Worm (Caenorhabditis elegans) whole organism, L4 larva: ENCODE measurements around the gene bath-29.

Experiments
- mes-2 ChIP-seq: sonication (generic microtip); optimal IDR thresholded peaks from 2 replicates; lab custom pipeline; 2016; ENCODE audit warnings: missing genotype, mild to moderate bottlenecking, missing genetic modification characterization, missing compliant biosample characterization; ENCODE audit not compliant: poor library complexity, severe bottlenecking
- nhr-41 ChIP-seq: fragments of 200-800 bp; sonication (Bioruptor generic); IDR thresholded peaks from 2 replicates; pipeline ENCODE4 v1.3.6; 2022; ENCODE audit warnings: missing genetic modification reagents, missing genetic modification characterization, missing compliant biosample characterization
- nhr-6 ChIP-seq: fragments of 150-350 bp; optimal IDR thresholded peaks from 2 replicates; lab custom pipeline; 2014; ENCODE audit warnings: missing biosample characterization, missing genetic modification characterization
- nhr-76 ChIP-seq: fragments of 150-350 bp; optimal IDR thresholded peaks from 2 replicates; lab custom pipeline; 2014; ENCODE audit warnings: missing biosample characterization, missing genetic modification characterization
- set-16 ChIP-seq: fragments of 200-800 bp; sonication (Bioruptor generic); IDR thresholded peaks from 2 replicates; pipeline ENCODE4 v1.3.6; 2022; ENCODE audit warnings: missing genetic modification reagents, missing genetic modification characterization, missing compliant biosample characterization
- snpc-1.2 ChIP-seq: fragments of 200-800 bp; sonication (Bioruptor generic); IDR thresholded peaks from 2 replicates; pipeline ENCODE4 v1.3.6; 2022; ENCODE audit warnings: missing genetic modification reagents, missing genetic modification characterization, missing compliant biosample characterization

ce11 chrII:3349820-3350291, 1.5 kb downstream of the bath-29 start, which contains the start of gene F14D2.8:
- TF ChIP-seq snpc-1.2 (GFP tag; lab: Robert Waterston, UW) (no peak), nhr-6 (tag; lab: Kevin White, UChicago) (no peak), mes-2 (tag; lab: Kevin White, UChicago) (no peak), nhr-41 (GFP tag; lab: Robert Waterston, UW) (no peak), nhr-76 (tag; lab: Kevin White, UChicago) (no peak), set-16 (GFP tag; lab: Robert Waterston, UW) (no peak)
